Worm (Caenorhabditis elegans) whole organism, L1 larva: ENCODE data around the gene F20B6.10.

Experiments
- C04F5.9 ChIP-seq: sonication (generic microtip); optimal IDR thresholded peaks from 2 replicates; lab custom pipeline; 2016; ENCODE audit warnings: missing genetic modification characterization, missing compliant biosample characterization
- aha-1 ChIP-seq: fragments of 150-350 bp; optimal IDR thresholded peaks from 2 replicates; lab custom pipeline; 2014; ENCODE audit warnings: missing biosample characterization, missing genetic modification characterization
- alr-1 ChIP-seq: fragments of 200-800 bp; sonication (Bioruptor generic); optimal IDR thresholded peaks from 2 replicates; lab custom pipeline; 2018; ENCODE audit warnings: borderline replicate concordance, mild to moderate bottlenecking, missing genetic modification characterization, missing compliant biosample characterization
- ama-1 ChIP-seq: fragments of 150-350 bp; optimal IDR thresholded peaks from 2 replicates; lab custom pipeline; 2014
- ceh-8 ChIP-seq: fragments of 200-800 bp; sonication (Bioruptor generic); optimal IDR thresholded peaks from 2 replicates; lab custom pipeline; 2018; ENCODE audit warnings: mild to moderate bottlenecking, missing genetic modification characterization, moderate library complexity, missing compliant biosample characterization
- ceh-82 ChIP-seq, 3 experiments: fragments of 150-350 bp in 1 of 3; sonication (generic microtip) in 2 of 3; optimal IDR thresholded peaks; 2 replicates each; lab custom pipeline; 2014 to 2017; ENCODE audit warnings: missing biosample characterization in 3 of 3, missing genetic modification characterization in 3 of 3
- ceh-90 ChIP-seq: sonication (generic microtip); optimal IDR thresholded peaks from 2 replicates; lab custom pipeline; 2016; ENCODE audit warnings: missing genetic modification characterization, missing compliant biosample characterization
- ces-1 ChIP-seq: fragments of 150-350 bp; optimal IDR thresholded peaks from 2 replicates; lab custom pipeline; 2014; ENCODE audit warnings: missing biosample characterization, missing genetic modification reagents, missing genetic modification characterization
- elt-3 ChIP-seq, 6 experiments: fragments of 150-350 bp in 1 of 6; sonication (generic microtip); optimal IDR thresholded peaks; 2 replicates each; lab custom pipeline; 2017 to 2018; ENCODE audit warnings: missing biosample characterization in 6 of 6, missing genetic modification characterization in 6 of 6, inconsistent platforms in 1 of 6
- ets-5 ChIP-seq: fragments of 200-800 bp; sonication (Bioruptor generic); IDR thresholded peaks from 2 replicates; pipeline ENCODE4 v1.3.6; 2022; ENCODE audit warnings: missing genetic modification characterization, missing compliant biosample characterization
- fkh-4 ChIP-seq: sonication (generic microtip); optimal IDR thresholded peaks from 2 replicates; lab custom pipeline; 2016; ENCODE audit warnings: missing compliant biosample characterization, missing genetic modification characterization, borderline replicate concordance
- fkh-8 ChIP-seq: sonication (generic microtip); optimal IDR thresholded peaks from 2 replicates; lab custom pipeline; 2016; ENCODE audit warnings: mild to moderate bottlenecking, missing genetic modification characterization, missing compliant biosample characterization
- fos-1 ChIP-seq: fragments of 150-350 bp; optimal IDR thresholded peaks from 2 replicates; lab custom pipeline; 2014; ENCODE audit warnings: missing biosample characterization, missing genetic modification characterization
- hpl-2 ChIP-seq: fragments of 150-350 bp; optimal IDR thresholded peaks from 2 replicates; lab custom pipeline; 2014; ENCODE audit warnings: missing biosample characterization, missing genetic modification reagents, missing genetic modification characterization
- irx-1 ChIP-seq: sonication (generic microtip); optimal IDR thresholded peaks from 2 replicates; lab custom pipeline; 2016; ENCODE audit warnings: missing genetic modification characterization, missing compliant biosample characterization
- jun-1 ChIP-seq: fragments of 150-350 bp; optimal IDR thresholded peaks from 2 replicates; lab custom pipeline; 2014; ENCODE audit warnings: missing biosample characterization, missing genetic modification reagents, missing genetic modification characterization
- lin-14 ChIP-seq: fragments of 200-800 bp; sonication (Bioruptor generic); optimal IDR thresholded peaks from 2 replicates; lab custom pipeline; 2018; ENCODE audit warnings: mild to moderate bottlenecking, missing genetic modification characterization, moderate library complexity, missing compliant biosample characterization
- lin-15B ChIP-seq: fragments of 150-350 bp; sonication (generic microtip); optimal IDR thresholded peaks from 3 replicates; lab custom pipeline; 2014; ENCODE audit warnings: missing biosample characterization, missing genetic modification characterization
- lin-35 ChIP-seq, 2 experiments: fragments of 150-350 bp; optimal IDR thresholded peaks; 2 replicates each; lab custom pipeline; 2014; ENCODE audit warnings: missing biosample characterization in 2 of 2, missing genetic modification characterization in 2 of 2, missing genetic modification reagents in 2 of 2
- lin-39 ChIP-seq: fragments of 150-350 bp; optimal IDR thresholded peaks from 2 replicates; lab custom pipeline; 2014; ENCODE audit warnings: missing biosample characterization, missing genetic modification reagents, missing genetic modification characterization
- mab-9 ChIP-seq: fragments of 200-800 bp; sonication (Bioruptor generic); IDR thresholded peaks from 2 replicates; pipeline ENCODE4 v1.3.6; 2022; ENCODE audit warnings: missing genetic modification reagents, missing genetic modification characterization, missing compliant biosample characterization
- mdl-1 ChIP-seq, 2 experiments: fragments of 150-350 bp; optimal IDR thresholded peaks; 2 replicates each; lab custom pipeline; 2014 to 2017; ENCODE audit warnings: missing biosample characterization in 2 of 2, missing genetic modification characterization in 2 of 2, inconsistent platforms in 1 of 2
- mef-2 ChIP-seq: fragments of 150-350 bp; optimal IDR thresholded peaks from 2 replicates; lab custom pipeline; 2014; ENCODE audit warnings: missing biosample characterization, missing genetic modification characterization
- mep-1 ChIP-seq: fragments of 150-350 bp; optimal IDR thresholded peaks from 2 replicates; lab custom pipeline; 2014; ENCODE audit warnings: missing biosample characterization, missing genetic modification characterization
- nhr-11 ChIP-seq: fragments of 150-350 bp; optimal IDR thresholded peaks from 2 replicates; lab custom pipeline; 2014; ENCODE audit warnings: missing biosample characterization, missing genetic modification characterization
- nhr-19 ChIP-seq: fragments of 200-800 bp; sonication (Bioruptor generic); conservative IDR thresholded peaks from 2 replicates; pipeline ENCODE4 v1.3.6; 2022; ENCODE audit warnings: missing genetic modification characterization, missing compliant biosample characterization
- nhr-20 ChIP-seq: sonication (generic microtip); optimal IDR thresholded peaks from 2 replicates; lab custom pipeline; 2016; ENCODE audit warnings: mild to moderate bottlenecking, missing genetic modification characterization, missing compliant biosample characterization
- nhr-28 ChIP-seq: fragments of 150-350 bp; optimal IDR thresholded peaks from 2 replicates; lab custom pipeline; 2014; ENCODE audit warnings: missing biosample characterization, missing genetic modification characterization
- nhr-71 ChIP-seq: sonication (generic microtip); optimal IDR thresholded peaks from 2 replicates; lab custom pipeline; 2016; ENCODE audit warnings: mild to moderate bottlenecking, missing genetic modification characterization, moderate library complexity, missing compliant biosample characterization
- nhr-77 ChIP-seq: fragments of 150-350 bp; optimal IDR thresholded peaks from 2 replicates; lab custom pipeline; 2014; ENCODE audit warnings: missing biosample characterization, missing genetic modification characterization
- nhr-84 ChIP-seq: sonication (generic microtip); optimal IDR thresholded peaks from 2 replicates; lab custom pipeline; 2017; ENCODE audit warnings: missing biosample characterization, missing genetic modification characterization
- nhr-90 ChIP-seq: sonication (generic microtip); optimal IDR thresholded peaks from 2 replicates; lab custom pipeline; 2016; ENCODE audit warnings: mild to moderate bottlenecking, missing genetic modification characterization, missing compliant biosample characterization; ENCODE audit not compliant: poor library complexity
- pax-3 ChIP-seq: fragments of 200-800 bp; sonication (Bioruptor generic); optimal IDR thresholded peaks from 2 replicates; lab custom pipeline; 2018; ENCODE audit warnings: mild to moderate bottlenecking, missing genetic modification characterization, moderate library complexity, missing compliant biosample characterization
- rnt-1 ChIP-seq: sonication (generic microtip); optimal IDR thresholded peaks from 2 replicates; lab custom pipeline; 2016; ENCODE audit warnings: mild to moderate bottlenecking, missing genetic modification characterization, moderate library complexity, missing compliant biosample characterization
- skn-1 ChIP-seq: fragments of 150-350 bp; optimal IDR thresholded peaks from 2 replicates; lab custom pipeline; 2014; ENCODE audit warnings: missing biosample characterization, missing genetic modification characterization
- snpc-4 ChIP-seq: fragments of 150-350 bp; optimal IDR thresholded peaks from 2 replicates; lab custom pipeline; 2014; ENCODE audit warnings: missing biosample characterization, missing genetic modification characterization
- sox-4 ChIP-seq: sonication (generic microtip); optimal IDR thresholded peaks from 2 replicates; lab custom pipeline; 2016; ENCODE audit warnings: missing genetic modification characterization, missing compliant biosample characterization
- sup-37 ChIP-seq: fragments of 200-800 bp; sonication (Bioruptor generic); optimal IDR thresholded peaks from 2 replicates; lab custom pipeline; 2018; ENCODE audit warnings: mild to moderate bottlenecking, missing genetic modification characterization, missing compliant biosample characterization
- tbx-2 ChIP-seq: sonication (generic microtip); optimal IDR thresholded peaks from 2 replicates; lab custom pipeline; 2016; ENCODE audit warnings: missing genetic modification characterization, missing compliant biosample characterization
- unc-62 ChIP-seq: fragments of 150-350 bp; optimal IDR thresholded peaks from 2 replicates; lab custom pipeline; 2014; ENCODE audit warnings: missing biosample characterization, missing genetic modification reagents, missing genetic modification characterization
- unc-98 ChIP-seq: fragments of 200-800 bp; sonication (Bioruptor generic); IDR thresholded peaks from 2 replicates; pipeline ENCODE4 v1.3.6; 2022; ENCODE audit warnings: missing genetic modification characterization, missing compliant biosample characterization
- vab-15 ChIP-seq: sonication (generic microtip); optimal IDR thresholded peaks from 2 replicates; lab custom pipeline; 2017; ENCODE audit warnings: missing genotype, mild to moderate bottlenecking, missing genetic modification characterization, missing compliant biosample characterization
- zip-4 ChIP-seq: fragments of 200-800 bp; sonication (Bioruptor generic); optimal IDR thresholded peaks from 2 replicates; lab custom pipeline; 2018; ENCODE audit warnings: mild to moderate bottlenecking, missing genetic modification characterization, moderate library complexity, missing compliant biosample characterization
- ztf-4 ChIP-seq: fragments of 150-350 bp; optimal IDR thresholded peaks from 2 replicates; lab custom pipeline; 2014; ENCODE audit warnings: missing biosample characterization, missing genetic modification characterization

The F20B6.10 gene

DNA sequence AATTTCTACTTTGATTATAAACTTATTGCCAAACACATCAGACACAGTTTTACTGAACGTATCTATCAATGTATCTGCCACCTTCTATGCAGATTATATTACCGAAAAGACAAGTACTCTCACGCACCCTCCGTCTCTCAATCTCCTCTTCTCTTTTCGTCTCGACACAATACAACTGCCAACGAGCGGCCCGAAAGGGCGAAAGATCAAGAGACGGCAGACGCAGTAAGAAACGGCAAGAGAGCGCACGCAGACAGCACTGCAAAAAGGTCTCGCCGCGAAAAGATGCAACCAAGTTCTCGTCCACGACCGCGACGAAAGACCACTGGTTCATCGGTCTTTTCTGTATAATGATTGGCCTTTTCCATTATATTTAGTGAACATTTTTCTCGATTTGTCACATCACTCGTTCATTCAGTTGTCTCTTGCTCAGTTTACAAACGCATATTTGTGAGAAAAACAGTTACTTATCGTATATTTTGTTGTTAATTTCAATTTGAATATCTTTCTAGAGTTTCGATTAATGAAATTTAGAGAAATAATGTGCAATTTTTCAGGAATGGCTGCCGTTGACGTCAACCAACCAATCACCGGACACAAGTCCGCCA is 26.4 kb downstream of the F20B6.10 start, which contains the start of gene vha-12 (continued):
- TF ChIP-seq sup-37 (GFP tag; lab: Kevin White, UChicago) (peak; percentile 3), nhr-11 (tag; lab: Kevin White, UChicago) (peak; percentile 63), mdl-1 (tag; optimal IDR thresholded peaks at IDR 0.05; lab: Kevin White, UChicago) (peak in 1 of 2 experiments; percentile 89), mab-9 (peak; percentile 66; the same call in 1 of the 2 replicates), ztf-4 (tag; lab: Kevin White, UChicago) (peak; percentile 78), unc-98 (GFP tag; lab: Robert Waterston, UW) (no peak), zip-4 (GFP tag; lab: Kevin White, UChicago) (peak; percentile 48), ceh-90 (tag; lab: Kevin White, UChicago) (no peak), skn-1 (tag; lab: Kevin White, UChicago) (peak; percentile 87), sox-4 (tag; lab: Kevin White, UChicago) (peak; percentile 58), jun-1 (peak; percentile 88), vab-15 (tag; lab: Kevin White, UChicago) (no peak), pax-3 (tag; lab: Kevin White, UChicago) (peak; percentile 73), tbx-2 (tag; lab: Kevin White, UChicago) (peak; percentile 95), mef-2 (tag; lab: Kevin White, UChicago) (peak; percentile 71), irx-1 (tag; lab: Kevin White, UChicago) (peak; percentile 65), C04F5.9 (tag; lab: Kevin White, UChicago) (peak; percentile 41), elt-3 (tag; optimal IDR thresholded peaks at IDR 0.05; lab: Kevin White, UChicago) (peak in 4 of 6 experiments; percentile 19 to 86 (median 79)), lin-39 (tag; lab: Kevin White, UChicago) (peak; percentile 65), ama-1 (peak; percentile 44), nhr-28 (tag; lab: Kevin White, UChicago) (no peak), nhr-19 (GFP tag; lab: Robert Waterston, UW) (peak; percentile 90), ceh-82 (tag; optimal IDR thresholded peaks at IDR 0.05; lab: Kevin White, UChicago) (peak; percentile 81 to 96 (median 94)), ces-1 (GFP tag; lab: Kevin White, UChicago) (no peak), nhr-90 (tag; lab: Kevin White, UChicago) (peak; percentile 92), lin-35 (GFP tag; optimal IDR thresholded peaks at IDR 0.05; lab: Kevin White, UChicago) (peak; percentile 77 to 88), snpc-4 (tag; lab: Kevin White, UChicago) (peak; percentile 68), hpl-2 (no peak), nhr-71 (tag; lab: Kevin White, UChicago) (peak; percentile 96), ceh-8 (peak; percentile 14), rnt-1 (tag; lab: Kevin White, UChicago) (peak; percentile 94), lin-14 (GFP tag; lab: Kevin White, UChicago) (peak; percentile 98), nhr-77 (tag; lab: Kevin White, UChicago) (peak; percentile 89), unc-62 (GFP tag; lab: Kevin White, UChicago) (no peak), nhr-84 (tag; lab: Kevin White, UChicago) (no peak)

DNA sequence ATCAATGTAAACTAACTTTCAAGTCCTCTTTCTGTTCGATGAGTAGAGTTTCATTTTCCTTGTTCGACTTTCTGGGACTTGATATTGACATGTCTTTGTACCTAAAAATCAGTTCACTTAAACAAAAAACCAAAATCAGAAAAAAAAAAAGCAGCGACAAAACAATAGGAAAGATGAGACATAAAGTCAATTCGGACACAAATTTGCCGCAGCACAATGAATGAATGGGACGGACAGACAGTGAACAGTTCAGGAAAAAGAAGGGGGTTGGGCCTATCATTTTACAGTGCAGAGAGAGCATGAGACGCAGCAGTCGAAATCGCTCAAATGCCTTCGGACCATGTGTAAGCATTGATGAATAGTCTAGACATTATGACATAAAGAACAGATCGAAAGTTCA is 30.3 kb downstream of the F20B6.10 start, which contains the start of gene mrp-6:
Gene mrp-6 (minus strand): TSS at position 101 of the 400 bp plus-strand sequence.
- TF ChIP-seq rnt-1 (tag; lab: Kevin White, UChicago) (no peak), nhr-77 (tag; lab: Kevin White, UChicago) (no peak), nhr-11 (tag; lab: Kevin White, UChicago) (no peak), ets-5 (GFP tag; lab: Robert Waterston, UW) (no peak), fkh-4 (no peak)

DNA sequence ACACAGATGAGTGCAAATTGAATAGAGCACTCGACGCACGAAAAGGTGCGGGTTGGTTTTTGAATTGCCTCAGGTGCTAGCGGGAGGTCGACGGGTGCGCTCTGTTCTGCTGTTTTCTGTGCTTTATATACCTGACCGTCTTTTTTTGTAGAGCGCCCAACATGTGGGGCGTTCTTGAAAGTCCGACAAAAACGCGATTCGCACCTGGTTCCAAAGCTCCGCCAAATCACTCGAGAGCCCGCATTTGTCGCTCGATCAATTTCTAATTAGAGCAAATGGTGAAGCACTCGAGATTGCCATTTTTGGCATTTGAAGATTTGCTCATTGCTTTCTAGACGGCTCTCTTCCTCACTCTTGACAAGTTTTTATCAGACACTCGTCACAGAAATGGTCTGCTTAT is 39.6 kb downstream of the F20B6.10 start, which contains the start of gene ZK470.6:
Gene ZK470.6 (minus strand): TSS at position 101 of the 400 bp plus-strand sequence.
- no peak for TF ChIP-seq alr-1 (tag; lab: Kevin White, UChicago)
- TF ChIP-seq nhr-20 (tag; lab: Kevin White, UChicago): no peak
- no peak for TF ChIP-seq mep-1 (tag; lab: Kevin White, UChicago)
- TF ChIP-seq fos-1 (tag; lab: Kevin White, UChicago): no peak
- TF ChIP-seq fkh-8 (tag; lab: Kevin White, UChicago): no peak
- no peak for TF ChIP-seq lin-15B (tag; lab: Kevin White, UChicago)
- TF ChIP-seq ztf-4 (tag; lab: Kevin White, UChicago): no peak
- no peak for TF ChIP-seq aha-1 (tag; lab: Kevin White, UChicago)
